Worm (Caenorhabditis elegans): ENCODE measurements around the gene fkh-3.

Gene fkh-3

DNA sequence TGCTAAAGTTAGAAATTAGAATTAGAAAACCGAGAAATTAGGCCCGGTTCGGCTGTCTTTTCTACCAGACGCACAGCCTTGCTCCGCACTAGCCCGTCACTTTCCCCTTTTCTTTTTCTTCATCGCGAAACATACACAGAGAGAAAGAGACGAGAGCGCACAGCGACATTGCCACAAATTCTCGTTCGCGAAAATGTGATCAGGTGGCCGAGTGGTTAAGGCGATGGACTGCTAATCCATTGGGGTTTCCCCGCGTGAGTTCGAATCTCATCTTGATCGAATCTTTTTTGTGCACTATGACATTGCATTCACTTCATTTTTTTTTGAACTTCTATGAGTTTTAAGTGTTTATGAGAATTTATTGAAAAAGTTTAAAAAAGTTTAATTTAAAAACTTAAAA is 19.2 kb upstream of the fkh-3 start (continued):
- TF ChIP-seq ctbp-1 (GFP tag; IDR thresholded peaks at IDR 0.05) (0 out of 2 replicates have a peak, but pooled peaks have one; percentile 14), fos-1 (tag; optimal IDR thresholded peaks at IDR 0.05) (no peak), F49E8.2 (tag; optimal IDR thresholded peaks at IDR 0.05; ENCODE audit: borderline replicate concordance) (no peak), nhr-48 (tag; optimal IDR thresholded peaks at IDR 0.05) (peak; percentile 31), dmd-8 (GFP tag; IDR thresholded peaks at IDR 0.05) (0 out of 2 replicates have a peak, but pooled peaks have one; percentile 61), mep-1 (tag; optimal IDR thresholded peaks at IDR 0.05) (no peak), mes-2 (tag; optimal IDR thresholded peaks at IDR 0.05; ENCODE audit: poor library complexity, severe bottlenecking) (peak; percentile 79), skn-1 (tag; optimal IDR thresholded peaks at IDR 0.05) (no peak), T26A8.4 (GFP tag; IDR thresholded peaks at IDR 0.05) (peak; percentile 74), daf-16 (GFP tag; optimal IDR thresholded peaks at IDR 0.05) (peak; percentile 0 to 37), daf-16 (tag; optimal IDR thresholded peaks at IDR 0.05) (peak; percentile 52), F44E2.7 (GFP tag; IDR thresholded peaks at IDR 0.05) (no peak), egl-43 (GFP tag; IDR thresholded peaks at IDR 0.05) (peak; percentile 83), set-16 (GFP tag; IDR thresholded peaks at IDR 0.05) (no peak), D1046.2 (GFP tag; IDR thresholded peaks at IDR 0.05) (0 out of 2 replicates have a peak, but pooled peaks have one; percentile 69), nhr-6 (tag; optimal IDR thresholded peaks at IDR 0.05) (peak; percentile 16), zfp-3 (GFP tag; conservative IDR thresholded peaks at IDR 0.05) (peak; percentile 37; the same call in 1 of the 2 replicates), spr-1 (tag; optimal IDR thresholded peaks at IDR 0.05) (peak; percentile 44), zip-11 (GFP tag; IDR thresholded peaks at IDR 0.05) (0 out of 2 replicates have a peak, but pooled peaks have one; percentile 27), fkh-10 (GFP tag; optimal IDR thresholded peaks at IDR 0.05) (peak; percentile 32), nhr-28 (tag; optimal IDR thresholded peaks at IDR 0.05) (no peak), ztf-11 (tag; optimal IDR thresholded peaks at IDR 0.05) (no peak), ceh-44 (GFP tag; IDR thresholded peaks at IDR 0.05) (0 out of 2 replicates have a peak, but pooled peaks have one; percentile 40), mxl-2 (GFP tag; conservative IDR thresholded peaks at IDR 0.05) (0 out of 2 replicates have a peak, but pooled peaks have one; percentile 11), snpc-1.2 (GFP tag; IDR thresholded peaks at IDR 0.05) (peak; percentile 81), lin-38 (GFP tag; IDR thresholded peaks at IDR 0.05) (peak; percentile 56; the same call in 1 of the 2 replicates), hlh-30 (tag; optimal IDR thresholded peaks at IDR 0.05; ENCODE audit: insufficient read depth) (peak; percentile 70), vab-7 (GFP tag; IDR thresholded peaks at IDR 0.05) (peak; percentile 77), dmd-9 (GFP tag; IDR thresholded peaks at IDR 0.05) (no peak), Y75B8A.6 (GFP tag; IDR thresholded peaks at IDR 0.05) (no peak)

DNA sequence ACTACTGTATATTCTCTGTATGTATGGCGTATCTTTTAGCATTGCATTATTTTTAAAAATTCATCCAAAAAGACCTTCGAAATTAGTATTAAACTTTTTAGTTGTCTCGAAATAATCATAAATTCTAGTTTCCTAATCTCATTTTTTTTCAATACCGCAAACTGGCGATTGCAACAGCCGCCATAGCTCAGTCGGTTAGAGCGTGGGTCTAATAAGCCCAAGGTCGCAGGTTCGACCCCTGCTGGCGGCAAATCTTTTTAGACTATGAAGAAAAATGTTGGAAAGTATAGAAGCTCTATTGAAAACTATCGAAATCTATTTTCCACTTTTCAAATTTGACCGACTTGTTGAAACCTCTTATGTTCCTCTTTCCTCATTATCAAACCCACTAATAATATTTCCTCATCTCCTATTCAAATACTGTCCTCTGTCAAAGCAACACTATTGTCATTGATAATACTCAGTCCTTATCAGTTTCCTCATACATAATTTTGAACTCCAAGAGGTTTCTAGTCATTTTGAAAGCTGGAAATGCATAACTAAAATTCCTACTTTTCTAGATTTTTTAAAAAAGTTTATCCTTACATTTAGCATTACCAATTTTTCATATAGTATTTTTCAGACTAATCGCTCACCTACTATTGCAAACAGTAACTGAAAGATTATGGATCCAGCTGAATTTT is 12.7 kb upstream of the fkh-3 start, which contains the start of gene jmjd-3.3:
Gene jmjd-3.3, plus strand, starts transcription at position 633 of the 683 bp plus-strand sequence.
- TF ChIP-seq ZK337.2 (GFP tag; IDR thresholded peaks at IDR 0.05) (0 out of 2 replicates have a peak, but pooled peaks have one; percentile 2), daf-12 (tag; optimal IDR thresholded peaks at IDR 0.05) (no peak), daf-16 (GFP tag; optimal IDR thresholded peaks at IDR 0.05) (no peak), daf-16 (tag; optimal IDR thresholded peaks at IDR 0.05) (peak; percentile 0)

DNA sequence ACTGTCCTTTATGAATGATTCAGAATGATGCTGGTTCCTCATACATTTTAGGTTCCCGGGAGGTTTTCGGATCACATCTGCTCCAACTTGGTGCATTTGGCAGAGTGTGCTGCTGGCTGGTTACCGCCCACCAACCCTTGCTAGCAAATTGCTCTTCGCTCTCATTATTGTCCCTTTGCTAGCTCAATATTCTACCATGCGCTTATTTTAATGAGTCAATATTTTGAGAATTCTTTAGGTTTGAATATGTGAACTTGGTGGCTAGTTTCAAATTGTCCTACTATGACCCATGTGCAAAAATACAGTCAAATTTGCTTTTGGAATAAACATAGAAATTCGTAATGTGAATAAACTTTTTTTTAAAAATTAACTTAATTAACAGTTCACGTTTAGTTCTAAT is 11.9 kb upstream of the fkh-3 start:
- no peak for TF ChIP-seq madf-5 (GFP tag; IDR thresholded peaks at IDR 0.05)
- TF ChIP-seq ztf-7 (tag; optimal IDR thresholded peaks at IDR 0.05), result no peak
- TF ChIP-seq rbr-2 (tag; optimal IDR thresholded peaks at IDR 0.05), result no peak
- no peak for TF ChIP-seq lin-38 (GFP tag; IDR thresholded peaks at IDR 0.05)
- TF ChIP-seq tra-1 (GFP tag; IDR thresholded peaks at IDR 0.05), result no peak
- no peak for TF ChIP-seq jun-1 (tag; optimal IDR thresholded peaks at IDR 0.05)
- no peak for TF ChIP-seq nhr-6 (tag; optimal IDR thresholded peaks at IDR 0.05)
- no peak for TF ChIP-seq hif-1 (tag; optimal IDR thresholded peaks at IDR 0.05)
- TF ChIP-seq php-3 (GFP tag; IDR thresholded peaks at IDR 0.05), result no peak
- TF ChIP-seq dmd-8 (GFP tag; IDR thresholded peaks at IDR 0.05), result no peak
- TF ChIP-seq ceh-32 (tag; optimal IDR thresholded peaks at IDR 0.05; ENCODE audit: poor library complexity), result no peak
- no peak for TF ChIP-seq ces-1 (GFP tag; optimal IDR thresholded peaks at IDR 0.05)
- TF ChIP-seq lim-7 (GFP tag; IDR thresholded peaks at IDR 0.05), result no peak
- no peak for TF ChIP-seq sdz-12 (GFP tag; optimal IDR thresholded peaks at IDR 0.05)
- no peak for TF ChIP-seq dve-1 (tag; optimal IDR thresholded peaks at IDR 0.05; ENCODE audit: insufficient read depth)
- TF ChIP-seq dmd-9 (GFP tag; IDR thresholded peaks at IDR 0.05), result no peak
- no peak for TF ChIP-seq R02D3.7 (tag; optimal IDR thresholded peaks at IDR 0.05)
- TF ChIP-seq fkh-10 (GFP tag; optimal IDR thresholded peaks at IDR 0.05), result no peak

All from whole organism, L4 larva.